Worm (Caenorhabditis elegans) whole organism, early embryonic: ENCODE measurements around the gene F46B3.8.
A peak's percentile ranks its signal among the peaks of the same experiment; 100 is the strongest.

Experiments used
- B0310.2 ChIP-seq: sonication (generic microtip); optimal IDR thresholded peaks from 2 replicates; lab custom pipeline; 2016; ENCODE audit warnings: mild to moderate bottlenecking, missing genetic modification characterization, missing compliant biosample characterization
- F13C5.2 ChIP-seq: sonication (generic microtip); optimal IDR thresholded peaks from 2 replicates; lab custom pipeline; 2017; ENCODE audit warnings: mild to moderate bottlenecking, missing genetic modification characterization, inconsistent platforms, missing compliant biosample characterization
- aly-1 ChIP-seq: sonication (generic microtip); optimal IDR thresholded peaks from 2 replicates; lab custom pipeline; 2016; ENCODE audit warnings: missing genetic modification characterization, missing compliant biosample characterization
- ama-1 ChIP-seq: fragments of 150-350 bp; optimal IDR thresholded peaks from 2 replicates; lab custom pipeline; 2014
- ceh-13 ChIP-seq: fragments of 200-800 bp; sonication (Bioruptor generic); optimal IDR thresholded peaks from 2 replicates; lab custom pipeline; 2018; ENCODE audit warnings: mild to moderate bottlenecking, missing genetic modification characterization, missing compliant biosample characterization
- ceh-36 ChIP-seq: sonication (generic microtip); optimal IDR thresholded peaks from 2 replicates; lab custom pipeline; 2016; ENCODE audit warnings: missing genetic modification characterization, inconsistent platforms, missing compliant biosample characterization
- ets-7 ChIP-seq: sonication (generic microtip); optimal IDR thresholded peaks from 2 replicates; lab custom pipeline; 2016; ENCODE audit warnings: missing genotype, missing genetic modification characterization, missing compliant biosample characterization
- flt-1 ChIP-seq: fragments of 200-800 bp; sonication (Bioruptor generic); IDR thresholded peaks from 2 replicates; pipeline ENCODE4 v1.3.6; 2022; ENCODE audit warnings: missing genetic modification characterization, missing compliant biosample characterization
- hmbx-1 ChIP-seq: sonication (generic microtip); optimal IDR thresholded peaks from 2 replicates; lab custom pipeline; 2016; ENCODE audit warnings: mild to moderate bottlenecking, missing genetic modification characterization, missing compliant biosample characterization
- hmg-4 ChIP-seq: fragments of 200-800 bp; sonication (Bioruptor generic); optimal IDR thresholded peaks from 2 replicates; lab custom pipeline; 2018; ENCODE audit warnings: mild to moderate bottlenecking, missing genetic modification characterization, missing compliant biosample characterization
- hnd-1 ChIP-seq: sonication (generic microtip); optimal IDR thresholded peaks from 2 replicates; lab custom pipeline; 2016; ENCODE audit warnings: missing genetic modification characterization, missing compliant biosample characterization
- pes-1 ChIP-seq: fragments of 200-800 bp; sonication (Bioruptor generic); IDR thresholded peaks from 2 replicates; pipeline ENCODE4 v1.3.6; 2022; ENCODE audit warnings: missing genetic modification reagents, missing genetic modification characterization, missing compliant biosample characterization
- scrt-1 ChIP-seq: fragments of 200-800 bp; sonication (Bioruptor generic); IDR thresholded peaks from 2 replicates; pipeline ENCODE4 v1.3.6; 2022; ENCODE audit warnings: missing genetic modification characterization, missing compliant biosample characterization
- sea-1 ChIP-seq: fragments of 200-800 bp; sonication (Bioruptor generic); conservative IDR thresholded peaks from 2 replicates; pipeline ENCODE4 v1.3.6; 2022; ENCODE audit warnings: missing genetic modification characterization, missing compliant biosample characterization
- tbx-11 ChIP-seq: fragments of 200-800 bp; sonication (Bioruptor generic); IDR thresholded peaks from 2 replicates; pipeline ENCODE4 v1.3.6; 2022; ENCODE audit warnings: missing genetic modification characterization, missing compliant biosample characterization
- tbx-37 ChIP-seq: fragments of 200-800 bp; sonication (Bioruptor generic); conservative IDR thresholded peaks from 2 replicates; pipeline ENCODE4 v1.3.6; 2022; ENCODE audit warnings: missing genetic modification reagents, missing genetic modification characterization, missing compliant biosample characterization
- tra-4 ChIP-seq: sonication (generic microtip); optimal IDR thresholded peaks from 2 replicates; lab custom pipeline; 2017; ENCODE audit warnings: missing genetic modification characterization, missing compliant biosample characterization

F46B3.8 gene

DNA sequence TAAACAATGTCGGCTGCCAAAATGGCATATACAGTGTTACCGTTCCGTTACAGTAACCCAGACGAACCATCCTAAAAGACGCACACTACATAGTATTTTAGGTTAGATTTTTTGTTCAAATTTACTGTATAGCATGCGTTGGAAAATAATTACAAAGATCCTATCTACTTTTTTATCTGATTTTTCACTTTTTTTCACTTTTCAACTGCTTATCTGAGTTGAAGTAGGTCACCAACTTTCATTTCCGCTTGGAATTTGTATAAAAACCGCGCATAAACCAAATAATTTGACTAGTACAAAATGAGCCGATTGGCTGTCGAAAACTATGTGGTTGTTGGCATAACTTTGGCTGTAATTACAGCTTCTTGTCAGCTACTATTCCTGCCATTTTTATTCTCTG lies 23.2 kb downstream of the F46B3.8 start, which contains the start of gene col-163:
TSS of gene col-163 (plus strand) at position 301 of the 400 bp plus-strand sequence.
- TF ChIP-seq tbx-37 (no peak), tbx-11 (GFP tag; lab: Robert Waterston, UW) (no peak), ets-7 (no peak), tra-4 (tag; lab: Kevin White, UChicago) (no peak), hmg-4 (GFP tag; lab: Kevin White, UChicago) (no peak), B0310.2 (tag; lab: Kevin White, UChicago) (no peak), F13C5.2 (tag; lab: Kevin White, UChicago) (no peak), ceh-36 (no peak), ceh-13 (GFP tag; lab: Kevin White, UChicago) (no peak), hnd-1 (tag; lab: Kevin White, UChicago) (no peak), pes-1 (GFP tag; lab: Robert Waterston, UW) (no peak)

ce11 chrV:20597076-20597475 lies 25.9 kb downstream of the F46B3.8 start, which contains the start of gene F46B3.1:
F46B3.1 (minus strand) TSS chrV:20597176.
- TF ChIP-seq flt-1, result no peak
- TF ChIP-seq ceh-13 (GFP tag; lab: Kevin White, UChicago), result no peak
- no peak for TF ChIP-seq tbx-37
- TF ChIP-seq hmbx-1 (tag; lab: Kevin White, UChicago), result no peak
- TF ChIP-seq hmg-4 (GFP tag; lab: Kevin White, UChicago), result no peak
- no peak for TF ChIP-seq ceh-36
- no peak for TF ChIP-seq B0310.2 (tag; lab: Kevin White, UChicago)
- TF ChIP-seq scrt-1 (GFP tag; lab: Robert Waterston, UW), result no peak
- TF ChIP-seq F13C5.2 (tag; lab: Kevin White, UChicago), result no peak
- TF ChIP-seq ets-7, result no peak
- TF ChIP-seq tra-4 (tag; lab: Kevin White, UChicago), result no peak
- no peak for TF ChIP-seq pes-1 (GFP tag; lab: Robert Waterston, UW)

DNA sequence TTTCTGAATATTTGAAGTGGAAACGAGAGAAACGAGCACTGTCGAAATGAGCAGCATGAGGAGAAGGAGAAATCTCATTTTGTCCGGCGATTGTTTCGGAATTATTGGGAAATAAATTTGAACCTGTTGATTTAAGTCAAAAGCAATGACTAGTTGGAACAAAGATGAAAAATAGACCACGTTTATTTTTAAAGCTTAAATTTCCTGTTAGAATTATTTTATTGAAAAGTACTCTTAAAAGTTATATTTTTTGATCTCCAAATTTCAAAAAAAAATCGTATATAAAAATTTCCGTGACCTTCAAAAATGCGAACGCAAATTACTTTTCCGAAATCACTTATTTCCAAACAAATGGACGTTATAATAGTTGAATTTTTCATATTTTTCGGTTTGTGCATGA lies 27.3 kb downstream of the F46B3.8 start, which contains the start of gene F26F2.11:
TSS of gene F26F2.11 (minus strand) at position 101 of the 400 bp plus-strand sequence.
- TF ChIP-seq hmbx-1 (tag; lab: Kevin White, UChicago), result no peak
- no peak for TF ChIP-seq flt-1
- no peak for TF ChIP-seq scrt-1 (GFP tag; lab: Robert Waterston, UW)
- TF ChIP-seq B0310.2 (tag; lab: Kevin White, UChicago), result no peak
- no peak for TF ChIP-seq hmg-4 (GFP tag; lab: Kevin White, UChicago)
- TF ChIP-seq hnd-1 (tag; lab: Kevin White, UChicago), result no peak
- TF ChIP-seq tbx-37, result no peak
- TF ChIP-seq ama-1 (lab: Kevin White, UChicago), result no peak
- no peak for TF ChIP-seq pes-1 (GFP tag; lab: Robert Waterston, UW)
- no peak for TF ChIP-seq aly-1 (tag; lab: Kevin White, UChicago)
- TF ChIP-seq ceh-36, result no peak
- TF ChIP-seq sea-1 (GFP tag; lab: Robert Waterston, UW), result no peak
- TF ChIP-seq tbx-11 (GFP tag; lab: Robert Waterston, UW), result no peak
- TF ChIP-seq ceh-13 (GFP tag; lab: Kevin White, UChicago), result no peak
- TF ChIP-seq tra-4 (tag; lab: Kevin White, UChicago), result no peak
- TF ChIP-seq F13C5.2 (tag; lab: Kevin White, UChicago), result no peak
- no peak for TF ChIP-seq ets-7

DNA sequence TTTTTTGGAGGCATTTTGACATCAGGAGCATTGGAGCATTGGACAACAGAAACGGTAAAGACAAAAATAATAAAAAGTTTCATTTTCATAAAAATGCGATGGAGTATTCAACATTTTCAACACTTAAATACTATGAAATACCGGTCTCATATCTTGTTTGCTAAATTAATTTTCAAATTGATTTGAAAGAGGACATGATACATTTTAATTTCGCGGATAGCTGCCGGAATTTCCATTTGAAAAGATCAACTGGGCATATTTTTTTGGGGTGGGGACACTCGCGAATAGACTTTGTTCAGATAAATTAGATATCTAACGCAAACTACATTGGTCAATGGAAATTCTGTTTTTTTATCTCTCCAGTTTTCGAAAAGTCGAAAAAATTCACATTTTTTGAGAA lies 28.2 kb downstream of the F46B3.8 start, which contains the start of gene F26F2.10:
TSS of gene F26F2.10 (minus strand) at position 101 of the 400 bp plus-strand sequence.
- TF ChIP-seq tbx-37, result no peak
- TF ChIP-seq ama-1 (lab: Kevin White, UChicago), result no peak
- no peak for TF ChIP-seq hmbx-1 (tag; lab: Kevin White, UChicago)
- no peak for TF ChIP-seq ets-7
- TF ChIP-seq hmg-4 (GFP tag; lab: Kevin White, UChicago), result no peak
- TF ChIP-seq ceh-13 (GFP tag; lab: Kevin White, UChicago), result no peak
- TF ChIP-seq hnd-1 (tag; lab: Kevin White, UChicago), result no peak
- no peak for TF ChIP-seq pes-1 (GFP tag; lab: Robert Waterston, UW)
- no peak for TF ChIP-seq scrt-1 (GFP tag; lab: Robert Waterston, UW)
- no peak for TF ChIP-seq B0310.2 (tag; lab: Kevin White, UChicago)

DNA sequence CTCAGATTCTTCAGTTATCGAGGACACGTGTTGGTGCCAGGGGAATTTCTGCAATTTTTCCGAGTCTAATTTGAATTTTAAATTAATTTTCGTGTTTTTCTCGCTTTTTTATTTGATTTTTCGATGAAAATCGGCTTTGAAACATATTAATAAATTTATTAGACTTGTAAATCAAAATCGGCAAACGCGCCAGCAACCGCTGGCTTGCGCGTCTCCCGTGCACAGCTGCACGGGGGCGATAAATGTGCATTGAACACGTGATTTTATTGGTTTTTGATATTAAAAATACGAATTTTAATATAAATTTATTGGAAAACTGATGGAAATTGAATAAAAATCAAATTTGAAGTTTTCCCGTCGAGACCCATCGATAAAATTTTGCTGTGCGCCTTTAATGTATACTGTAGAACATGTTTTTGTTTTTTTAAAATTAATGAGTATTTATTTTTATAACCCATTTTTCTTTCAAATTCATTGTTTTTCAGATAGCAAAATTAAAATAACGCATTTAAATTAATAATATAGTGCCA lies 42.4 kb downstream of the F46B3.8 start, which contains the start of gene F26F2.7:
TSS of gene F26F2.7 (plus strand) at position 480 of the 530 bp plus-strand sequence.
- TF ChIP-seq aly-1 (tag; lab: Kevin White, UChicago) (no peak), ceh-36 (no peak), hmbx-1 (tag; lab: Kevin White, UChicago) (no peak), tbx-11 (GFP tag; lab: Robert Waterston, UW) (0 out of 2 replicates have a peak, but pooled peaks have one; percentile 18), tra-4 (tag; lab: Kevin White, UChicago) (no peak), pes-1 (GFP tag; lab: Robert Waterston, UW) (0 out of 2 replicates have a peak, but pooled peaks have one; percentile 42), ceh-13 (GFP tag; lab: Kevin White, UChicago) (no peak), F13C5.2 (tag; lab: Kevin White, UChicago) (peak; percentile 76), B0310.2 (tag; lab: Kevin White, UChicago) (no peak), flt-1 (no peak), ets-7 (no peak), sea-1 (GFP tag; lab: Robert Waterston, UW) (no peak), hnd-1 (tag; lab: Kevin White, UChicago) (no peak), scrt-1 (GFP tag; lab: Robert Waterston, UW) (no peak), ama-1 (lab: Kevin White, UChicago) (no peak), tbx-37 (0 out of 2 replicates have a peak, but pooled peaks have one; percentile 19), hmg-4 (GFP tag; lab: Kevin White, UChicago) (peak; percentile 32)

DNA sequence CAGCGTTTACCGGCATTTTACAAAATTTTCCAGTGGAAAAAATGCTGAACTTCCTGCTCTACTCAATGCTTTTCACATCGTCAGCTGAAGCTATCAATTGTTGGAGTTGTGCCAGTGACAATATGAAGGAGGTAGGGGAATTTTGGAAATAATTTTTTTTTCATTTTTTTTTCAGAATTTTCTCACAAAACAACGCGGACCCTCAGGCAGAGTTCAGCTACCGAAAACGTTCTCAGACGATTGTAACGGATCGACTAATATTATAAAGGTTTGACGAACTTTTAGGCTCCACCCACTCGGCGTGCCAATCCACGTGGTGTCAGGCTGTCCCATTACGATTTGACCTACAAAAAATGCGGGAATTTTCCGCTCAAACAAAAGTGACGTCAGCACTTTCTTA lies 43.4 kb downstream of the F46B3.8 start, which contains the start of gene F26F2.8:
TSS of gene F26F2.8 (plus strand) at position 13 of the 400 bp plus-strand sequence.
- TF ChIP-seq ceh-13 (GFP tag; lab: Kevin White, UChicago), result no peak
- TF ChIP-seq hmg-4 (GFP tag; lab: Kevin White, UChicago), result no peak
- no peak for TF ChIP-seq B0310.2 (tag; lab: Kevin White, UChicago)
- no peak for TF ChIP-seq tra-4 (tag; lab: Kevin White, UChicago)
- TF ChIP-seq ets-7, result no peak
- no peak for TF ChIP-seq F13C5.2 (tag; lab: Kevin White, UChicago)
- TF ChIP-seq aly-1 (tag; lab: Kevin White, UChicago), result no peak
- no peak for TF ChIP-seq sea-1 (GFP tag; lab: Robert Waterston, UW)
- no peak for TF ChIP-seq ceh-36
- TF ChIP-seq flt-1, result no peak
- TF ChIP-seq hnd-1 (tag; lab: Kevin White, UChicago), result no peak
- no peak for TF ChIP-seq tbx-37
